Fruit fly (Drosophila melanogaster) whole organism, pupa: Measurements from ENCODE around the gene RpL24-like.

Experiments
- CG10348 ChIP-seq: fragments of 200-800 bp; sonication (Bioruptor generic); IDR thresholded peaks from 2 replicates; pipeline ENCODE4 v1.3.6; 2022; ENCODE audit warnings: missing biosample characterization, missing genetic modification characterization
- CG12605 ChIP-seq: fragments of 200-800 bp; sonication (Bioruptor generic); IDR thresholded peaks from 2 replicates; pipeline ENCODE4 v1.3.6; 2022; ENCODE audit warnings: missing biosample characterization, missing genetic modification characterization
- CG13204 ChIP-seq: fragments of 200-800 bp; sonication (Bioruptor generic); optimal IDR thresholded peaks from 2 replicates; lab custom pipeline; 2018; ENCODE audit warnings: missing biosample characterization, mild to moderate bottlenecking, missing genetic modification characterization, moderate library complexity
- D1 ChIP-seq: fragments of 200-800 bp; sonication (Bioruptor generic); optimal IDR thresholded peaks from 2 replicates; lab custom pipeline; 2018; ENCODE audit warnings: missing biosample characterization, mild to moderate bottlenecking, missing genetic modification characterization, moderate library complexity
- Ets98B ChIP-seq: fragments of 200-800 bp; sonication (Bioruptor generic); IDR thresholded peaks from 2 replicates; pipeline ENCODE4 v1.3.6; 2022; ENCODE audit warnings: missing biosample characterization, missing genetic modification characterization
- Snoo ChIP-seq: fragments of 200-800 bp; sonication (Bioruptor generic); optimal IDR thresholded peaks from 3 replicates; lab custom pipeline; 2017; ENCODE audit warnings: missing biosample characterization, mild to moderate bottlenecking, missing genetic modification characterization, inconsistent platforms
- fd96Ca ChIP-seq: fragments of 200-800 bp; sonication (Bioruptor generic); IDR thresholded peaks from 3 replicates; pipeline ENCODE4 v1.3.6; 2022; ENCODE audit warnings: missing biosample characterization, missing genetic modification characterization
- gl ChIP-seq: fragments of 200-800 bp; sonication (Bioruptor generic); optimal IDR thresholded peaks from 2 replicates; lab custom pipeline; 2018; ENCODE audit warnings: missing biosample characterization, mild to moderate bottlenecking, missing genetic modification characterization

dm6 chr3R:11456539-11456938 is 25.2 kb upstream of the RpL24-like start:
- TF ChIP-seq CG13204 (GFP tag; lab: Kevin White, UChicago) (no peak), fd96Ca (GFP tag; lab: Robert Waterston, UW) (no peak), Ets98B (GFP tag; lab: Robert Waterston, UW) (no peak), Snoo (tag; lab: Kevin White, UChicago) (peak; percentile 58), CG10348 (GFP tag; lab: Robert Waterston, UW) (no peak), gl (tag; lab: Kevin White, UChicago) (no peak), D1 (tag; lab: Kevin White, UChicago) (no peak), CG12605 (GFP tag; lab: Robert Waterston, UW) (no peak)
